Fruit fly (Drosophila melanogaster) whole organism: Measurements from ENCODE around the gene CG4098.

Experiments
- pan ChIP-seq: fragments of >200 bp; optimal IDR thresholded peaks from 2 replicates; lab custom pipeline; 2017
- psq ChIP-seq: fragments of >200 bp; optimal IDR thresholded peaks from 2 replicates; lab custom pipeline; 2017

DNA sequence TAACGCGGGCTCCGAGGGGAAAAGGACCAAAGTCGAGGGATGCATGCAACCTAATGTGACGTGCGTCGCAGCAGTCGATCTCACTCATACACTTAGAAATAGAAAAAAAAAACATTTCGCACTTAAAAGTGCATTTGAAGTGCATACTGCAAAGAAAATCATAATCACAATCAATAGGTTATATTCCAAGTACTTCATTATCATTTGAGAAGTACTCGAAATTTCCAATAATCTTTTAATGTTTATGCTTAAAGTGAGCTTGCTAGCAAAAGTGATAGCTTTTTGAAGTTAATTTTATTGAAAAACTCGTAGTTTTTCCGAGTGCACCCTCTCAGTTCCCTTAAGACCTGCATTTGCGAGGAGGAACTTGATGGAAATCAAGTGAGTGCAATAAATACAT is 25.4 kb upstream of the CG4098 start:
- TF ChIP-seq psq (lab: Kevin White, UChicago) (no peak), pan (lab: Kevin White, UChicago) (no peak)
